Fruit fly (Drosophila melanogaster): ENCODE results near the gene CG15803.

- TF ChIP-seq Hr4 (GFP tag; optimal IDR thresholded peaks at IDR 0.05), result peak; percentile 45
- TF ChIP-seq topi (GFP tag; optimal IDR thresholded peaks at IDR 0.05), result no peak
- TF ChIP-seq fd85E (GFP tag; optimal IDR thresholded peaks at IDR 0.05), result peak; percentile 52
- no peak for TF ChIP-seq CG8319 (GFP tag; optimal IDR thresholded peaks at IDR 0.05)
- TF ChIP-seq CG10669 (GFP tag; optimal IDR thresholded peaks at IDR 0.05), result no peak
- peak; percentile 42 for TF ChIP-seq OdsH (GFP tag; optimal IDR thresholded peaks at IDR 0.05)
These were observed 38.6 kb upstream of the CG15803 start, which contains the start of gene Vha100-2 for dm6 chr3R:18398954-18399697.
